Fruit fly (Drosophila melanogaster) whole organism, embryonic: ENCODE measurements around the gene Hez.

Source experiments
- CG10274 ChIP-seq: fragments of 200-800 bp; sonication (Bioruptor generic); optimal IDR thresholded peaks from 3 replicates; lab custom pipeline; 2017; ENCODE audit warnings: missing biosample characterization, mild to moderate bottlenecking, missing genetic modification characterization
- CG10654 ChIP-seq: fragments of 200-800 bp; sonication (Bioruptor generic); optimal IDR thresholded peaks from 2 replicates; lab custom pipeline; 2016; ENCODE audit warnings: missing biosample characterization, missing genetic modification characterization
- CG11456 ChIP-seq: fragments of 200-800 bp; sonication (Bioruptor generic); IDR thresholded peaks from 3 replicates; pipeline ENCODE4 v1.3.6; 2022; ENCODE audit warnings: missing biosample characterization, missing genetic modification characterization
- CG12071 ChIP-seq: fragments of 200-800 bp; sonication (Bioruptor generic); optimal IDR thresholded peaks from 3 replicates; lab custom pipeline; 2018; ENCODE audit warnings: missing biosample characterization, mild to moderate bottlenecking, missing genetic modification characterization
- CG12391 ChIP-seq: fragments of 200-800 bp; sonication (Bioruptor generic); optimal IDR thresholded peaks from 3 replicates; lab custom pipeline; 2018; ENCODE audit warnings: missing biosample characterization, mild to moderate bottlenecking, missing genetic modification characterization, moderate library complexity
- CG12942 ChIP-seq: fragments of 200-800 bp; sonication (Bioruptor generic); optimal IDR thresholded peaks from 3 replicates; lab custom pipeline; 2016; ENCODE audit warnings: missing biosample characterization, missing genetic modification characterization
- CG14050 ChIP-seq: fragments of 200-800 bp; sonication (Bioruptor generic); IDR thresholded peaks from 3 replicates; pipeline ENCODE4 v1.3.6; 2022; ENCODE audit warnings: missing biosample characterization, missing genetic modification characterization
- CG2116 ChIP-seq: fragments of 200-800 bp; sonication (Bioruptor generic); optimal IDR thresholded peaks from 3 replicates; lab custom pipeline; 2018; ENCODE audit warnings: missing biosample characterization, mild to moderate bottlenecking, missing genetic modification characterization
- CG2120 ChIP-seq: fragments of 200-800 bp; sonication (Bioruptor generic); optimal IDR thresholded peaks from 3 replicates; lab custom pipeline; 2016; ENCODE audit warnings: missing biosample characterization, missing genetic modification characterization
- CG2712 ChIP-seq: fragments of 200-800 bp; optimal IDR thresholded peaks from 3 replicates; lab custom pipeline; 2019; ENCODE audit warnings: missing biosample characterization, mild to moderate bottlenecking, missing genetic modification characterization, moderate library complexity
- CG42726 ChIP-seq: fragments of 200-800 bp; sonication (Bioruptor generic); IDR thresholded peaks from 2 replicates; pipeline ENCODE4 v1.3.6; 2022; ENCODE audit warnings: missing biosample characterization, missing genetic modification characterization; ENCODE audit not compliant: partially characterized antibody
- CG4424 ChIP-seq: fragments of 200-800 bp; sonication (Bioruptor generic); optimal IDR thresholded peaks from 3 replicates; lab custom pipeline; 2016; ENCODE audit warnings: missing biosample characterization, missing genetic modification characterization
- CG6654 ChIP-seq: fragments of 200-800 bp; sonication (Bioruptor generic); optimal IDR thresholded peaks from 2 replicates; lab custom pipeline; 2017; ENCODE audit warnings: missing biosample characterization, mild to moderate bottlenecking, missing genetic modification characterization
- CG7963 ChIP-seq: fragments of 200-800 bp; sonication (Bioruptor generic); IDR thresholded peaks from 3 replicates; pipeline ENCODE4 v1.3.6; 2022; ENCODE audit warnings: missing biosample characterization, missing genetic modification characterization; ENCODE audit not compliant: partially characterized antibody
- D19B ChIP-seq: fragments of 200-800 bp; sonication (Bioruptor generic); optimal IDR thresholded peaks from 2 replicates; lab custom pipeline; 2017; ENCODE audit warnings: missing biosample characterization, mild to moderate bottlenecking, missing genetic modification characterization
- Hr3 ChIP-seq: fragments of 200-800 bp; sonication (Bioruptor generic); optimal IDR thresholded peaks from 3 replicates; lab custom pipeline; 2016; ENCODE audit warnings: missing biosample characterization, missing genetic modification characterization
- MESR4 ChIP-seq: fragments of 200-800 bp; sonication (Bioruptor generic); optimal IDR thresholded peaks from 2 replicates; lab custom pipeline; 2018; ENCODE audit warnings: missing biosample characterization, mild to moderate bottlenecking, missing genetic modification characterization, moderate library complexity
- Xbp1 ChIP-seq: fragments of 200-800 bp; sonication (Bioruptor generic); optimal IDR thresholded peaks from 3 replicates; lab custom pipeline; 2016; ENCODE audit warnings: missing biosample characterization, mild to moderate bottlenecking, missing genetic modification characterization
- Xrp1 ChIP-seq: fragments of 200-800 bp; sonication (Bioruptor generic); IDR thresholded peaks from 2 replicates; pipeline ENCODE4 v1.3.6; 2022; ENCODE audit warnings: missing biosample characterization, missing genetic modification characterization
- ash1 ChIP-seq: fragments of 200-800 bp; sonication (Bioruptor generic); optimal IDR thresholded peaks from 2 replicates; lab custom pipeline; 2018; ENCODE audit warnings: missing biosample characterization, mild to moderate bottlenecking, missing genetic modification characterization
- bsh ChIP-seq, 2 experiments: fragments of 200-800 bp; sonication (Bioruptor generic); optimal IDR thresholded peaks; 2 replicates each; lab custom pipeline; 2017 to 2018; ENCODE audit warnings: mild to moderate bottlenecking in 2 of 2, missing biosample characterization in 2 of 2, missing genetic modification characterization in 2 of 2, moderate library complexity in 1 of 2
- caup ChIP-seq: fragments of 200-800 bp; sonication (Bioruptor generic); optimal IDR thresholded peaks from 3 replicates; lab custom pipeline; 2017; ENCODE audit warnings: missing biosample characterization, mild to moderate bottlenecking, missing genetic modification characterization, moderate library complexity; ENCODE audit not compliant: severe bottlenecking
- cwo ChIP-seq: fragments of 200-800 bp; sonication (Bioruptor generic); optimal IDR thresholded peaks from 3 replicates; lab custom pipeline; 2017; ENCODE audit warnings: missing biosample characterization, missing genetic modification characterization, mild to moderate bottlenecking, moderate library complexity, missing genetic modification reagents
- disco-r ChIP-seq: fragments of 200-800 bp; sonication (Bioruptor generic); optimal IDR thresholded peaks from 2 replicates; lab custom pipeline; 2016; ENCODE audit warnings: missing biosample characterization, missing genetic modification characterization
- dmrt11E ChIP-seq: fragments of 200-800 bp; sonication (Bioruptor generic); optimal IDR thresholded peaks from 3 replicates; lab custom pipeline; 2018; ENCODE audit warnings: missing biosample characterization, mild to moderate bottlenecking, missing genetic modification characterization, moderate library complexity
- exex ChIP-seq: fragments of 200-800 bp; sonication (Bioruptor generic); optimal IDR thresholded peaks from 4 replicates; lab custom pipeline; 2018; ENCODE audit warnings: missing biosample characterization, mild to moderate bottlenecking, missing genetic modification characterization, moderate library complexity
- h ChIP-seq: fragments of >200 bp; optimal IDR thresholded peaks from 2 replicates; lab custom pipeline; 2017
- hbn ChIP-seq: fragments of 200-800 bp; sonication (Bioruptor generic); IDR thresholded peaks from 2 replicates; pipeline ENCODE4 v1.3.6; 2022; ENCODE audit warnings: missing biosample characterization, missing genetic modification characterization; ENCODE audit not compliant: partially characterized antibody
- hkb ChIP-seq, 2 experiments: fragments of 200-800 bp in 1 of 2; fragments of >200 bp in 1 of 2; sonication (Bioruptor generic) in 1 of 2; IDR thresholded peaks in 1 of 2; optimal IDR thresholded peaks in 1 of 2; 2 replicates each; pipeline versions ENCODE4 v1.3.6 to Lab custom; 2017 to 2022; ENCODE audit warnings: missing biosample characterization in 1 of 2, missing genetic modification characterization in 1 of 2
- ind ChIP-seq: fragments of 200-800 bp; sonication (Bioruptor generic); optimal IDR thresholded peaks from 3 replicates; lab custom pipeline; 2016; ENCODE audit warnings: missing biosample characterization, missing genetic modification characterization
- kay ChIP-seq: fragments of 200-800 bp; sonication (Bioruptor generic); optimal IDR thresholded peaks from 2 replicates; lab custom pipeline; 2016; ENCODE audit warnings: missing biosample characterization, missing genetic modification characterization
- p53 ChIP-seq: fragments of 200-800 bp; sonication (Bioruptor generic); optimal IDR thresholded peaks from 2 replicates; lab custom pipeline; 2016; ENCODE audit warnings: missing biosample characterization, missing genetic modification characterization
- prd ChIP-seq, 3 experiments: fragments of >200 bp in 2 of 3; fragments of 200-800 bp in 1 of 3; sonication (Bioruptor generic) in 1 of 3; optimal IDR thresholded peaks in 2 of 3; IDR thresholded peaks in 1 of 3; 2 replicates in 2 of 3; 3 replicates in 1 of 3; pipeline versions ENCODE4 v1.3.6 to Lab custom; 2017 to 2022; ENCODE audit warnings: missing biosample characterization in 1 of 3, missing genetic modification characterization in 1 of 3
- pros ChIP-seq: fragments of 200-800 bp; sonication (Bioruptor generic); optimal IDR thresholded peaks from 3 replicates; lab custom pipeline; 2019; ENCODE audit warnings: missing biosample characterization, mild to moderate bottlenecking, missing genetic modification characterization, moderate library complexity
- pzg ChIP-seq: fragments of 200-800 bp; sonication (Bioruptor generic); optimal IDR thresholded peaks from 3 replicates; lab custom pipeline; 2018; ENCODE audit warnings: missing biosample characterization, mild to moderate bottlenecking, missing genetic modification characterization, moderate library complexity
- rib ChIP-seq: fragments of 200-800 bp; sonication (Bioruptor generic); IDR thresholded peaks from 2 replicates; pipeline ENCODE4 v1.3.6; 2022; ENCODE audit warnings: missing biosample characterization, missing genetic modification characterization
- slp2 ChIP-seq: fragments of 200-800 bp; sonication (Bioruptor generic); optimal IDR thresholded peaks from 2 replicates; lab custom pipeline; 2016; ENCODE audit warnings: missing biosample characterization, missing genetic modification characterization
- stc ChIP-seq: fragments of 200-800 bp; sonication (Bioruptor generic); IDR thresholded peaks from 2 replicates; pipeline ENCODE4 v1.3.6; 2022; ENCODE audit warnings: missing biosample characterization, missing genetic modification characterization
- sug ChIP-seq: fragments of 200-800 bp; optimal IDR thresholded peaks from 2 replicates; lab custom pipeline; 2019; ENCODE audit warnings: missing biosample characterization, mild to moderate bottlenecking, missing genetic modification characterization, moderate library complexity
- tin ChIP-seq: fragments of 200-800 bp; sonication (Bioruptor generic); optimal IDR thresholded peaks from 3 replicates; lab custom pipeline; 2016; ENCODE audit warnings: missing biosample characterization, missing genetic modification characterization
- unpg ChIP-seq: fragments of 200-800 bp; sonication (Bioruptor generic); optimal IDR thresholded peaks from 3 replicates; lab custom pipeline; 2018; ENCODE audit warnings: missing biosample characterization, mild to moderate bottlenecking, missing genetic modification characterization, moderate library complexity
- wek ChIP-seq: fragments of 200-800 bp; sonication (Bioruptor generic); optimal IDR thresholded peaks from 3 replicates; lab custom pipeline; 2018; ENCODE audit warnings: missing biosample characterization, mild to moderate bottlenecking, missing genetic modification characterization, moderate library complexity
- zen2 ChIP-seq: fragments of 200-800 bp; sonication (Bioruptor generic); IDR thresholded peaks from 3 replicates; pipeline ENCODE4 v1.3.6; 2022; ENCODE audit warnings: missing biosample characterization, missing genetic modification characterization; ENCODE audit not compliant: partially characterized antibody
- zfh1 ChIP-seq: fragments of 200-800 bp; sonication (Bioruptor generic); IDR thresholded peaks from 3 replicates; pipeline ENCODE4 v1.3.6; 2022; ENCODE audit warnings: missing biosample characterization, missing genetic modification characterization

The Hez gene

DNA sequence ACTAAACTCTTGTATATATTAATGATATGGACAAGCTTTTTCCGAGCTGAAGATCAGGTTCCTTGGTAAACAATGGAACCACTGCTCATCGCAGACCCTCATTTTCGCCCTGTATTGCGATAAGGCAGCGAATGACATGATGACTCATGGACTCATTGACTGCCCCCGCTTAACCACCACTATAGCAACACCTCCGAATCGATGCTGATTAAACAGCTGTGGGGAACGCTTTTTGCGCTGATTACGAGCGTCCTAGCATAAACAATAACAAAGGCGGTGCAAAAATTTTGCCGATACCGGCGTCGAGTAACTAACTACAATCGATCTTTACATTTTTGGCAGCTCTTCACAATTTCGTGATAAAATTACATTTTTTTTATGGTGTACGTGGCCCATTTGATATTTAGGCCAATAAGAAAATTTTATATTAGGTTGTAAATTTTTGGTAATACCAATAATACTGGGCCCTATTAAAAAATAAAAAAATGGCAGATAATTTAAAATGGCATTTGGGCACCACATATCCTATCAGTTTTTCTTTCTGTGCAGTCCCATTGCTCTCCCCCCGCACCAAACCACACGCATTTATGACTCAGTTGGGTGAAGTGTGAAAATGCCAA, 2.7 kb upstream of the Hez start (continued):
- TF ChIP-seq hbn (GFP tag; lab: Robert Waterston, UW) = no peak
- TF ChIP-seq slp2 (GFP tag; lab: Kevin White, UChicago) = no peak
- TF ChIP-seq CG2120 = peak; percentile 27
- TF ChIP-seq stc = no peak
- no peak for TF ChIP-seq prd (optimal IDR thresholded peaks at IDR 0.05; lab: Kevin White, UChicago)
- no peak for TF ChIP-seq prd (GFP tag; IDR thresholded peaks at IDR 0.05; lab: Robert Waterston, UW)
- TF ChIP-seq ash1 (GFP tag; lab: Kevin White, UChicago) = no peak
- no peak for TF ChIP-seq wek
- no peak for TF ChIP-seq CG4424 (GFP tag; lab: Kevin White, UChicago)
- no peak for TF ChIP-seq dmrt11E (tag; lab: Kevin White, UChicago)
- TF ChIP-seq zen2 (GFP tag; lab: Robert Waterston, UW) = no peak
- no peak for TF ChIP-seq CG10274 (GFP tag; lab: Kevin White, UChicago)
- TF ChIP-seq unpg (GFP tag; lab: Kevin White, UChicago) = peak; percentile 10
- TF ChIP-seq sug (tag; lab: Kevin White, UChicago) = peak; percentile 39
- TF ChIP-seq p53 (GFP tag; lab: Kevin White, UChicago) = no peak
- 0 out of 2 replicates have a peak, but pooled peaks have one; percentile 29 for TF ChIP-seq Xrp1 (GFP tag; lab: Robert Waterston, UW)
- no peak for TF ChIP-seq D19B (GFP tag; lab: Kevin White, UChicago)
- peak; percentile 72 for TF ChIP-seq rib (GFP tag; lab: Robert Waterston, UW)
- no peak for TF ChIP-seq zfh1 (GFP tag; lab: Robert Waterston, UW)
- no peak for TF ChIP-seq CG2116 (GFP tag; lab: Kevin White, UChicago)
- no peak for TF ChIP-seq tin
- TF ChIP-seq ind (GFP tag; lab: Kevin White, UChicago) = no peak
- TF ChIP-seq CG2712 (tag; lab: Kevin White, UChicago) = peak; percentile 4
- TF ChIP-seq CG7963 (GFP tag; lab: Robert Waterston, UW) = no peak
- TF ChIP-seq exex = peak; percentile 44
- peak in 1 of 2 experiments; percentile 9 for TF ChIP-seq bsh (GFP tag; optimal IDR thresholded peaks at IDR 0.05; lab: Kevin White, UChicago)
- no peak for TF ChIP-seq CG6654 (GFP tag; lab: Kevin White, UChicago)
- TF ChIP-seq CG10654 (GFP tag; lab: Kevin White, UChicago) = no peak
- no peak for TF ChIP-seq CG12391 (tag; lab: Kevin White, UChicago)
- peak; percentile 3 for TF ChIP-seq cwo
- TF ChIP-seq hkb (optimal IDR thresholded peaks at IDR 0.05; lab: Kevin White, UChicago) = no peak
- TF ChIP-seq hkb (GFP tag; IDR thresholded peaks at IDR 0.05; lab: Robert Waterston, UW) = peak; percentile 33; the same call in 1 of the 2 replicates
- no peak for TF ChIP-seq CG42726 (GFP tag; lab: Robert Waterston, UW)
- TF ChIP-seq MESR4 (GFP tag; lab: Kevin White, UChicago) = no peak
- TF ChIP-seq caup (GFP tag; lab: Kevin White, UChicago) = no peak
- TF ChIP-seq Hr3 (GFP tag; lab: Kevin White, UChicago) = no peak
- TF ChIP-seq CG14050 (GFP tag; lab: Robert Waterston, UW) = no peak
- TF ChIP-seq pzg (GFP tag; lab: Kevin White, UChicago) = no peak
- no peak for TF ChIP-seq CG12942 (GFP tag; lab: Kevin White, UChicago)
- no peak for TF ChIP-seq CG12071 (GFP tag; lab: Kevin White, UChicago)
- TF ChIP-seq Xbp1 (GFP tag; lab: Kevin White, UChicago) = peak; percentile 39
- no peak for TF ChIP-seq h (lab: Kevin White, UChicago)
- no peak for TF ChIP-seq CG11456
- TF ChIP-seq pros = no peak
- no peak for TF ChIP-seq disco-r (GFP tag; lab: Kevin White, UChicago)
- TF ChIP-seq kay (GFP tag; lab: Kevin White, UChicago) = peak; percentile 7
